Worm (Caenorhabditis elegans) whole organism, L1 larva: Measurements from ENCODE around the gene F59A1.6.

Experiments used
- C16A3.4 ChIP-seq: fragments of 150-350 bp; optimal IDR thresholded peaks from 2 replicates; lab custom pipeline; 2014; ENCODE audit warnings: missing biosample characterization, missing genetic modification characterization
- F16B12.6 ChIP-seq: fragments of 150-350 bp; optimal IDR thresholded peaks from 2 replicates; lab custom pipeline; 2014; ENCODE audit warnings: missing biosample characterization, missing genetic modification characterization
- ama-1 ChIP-seq: fragments of 150-350 bp; optimal IDR thresholded peaks from 2 replicates; lab custom pipeline; 2014
- blmp-1 ChIP-seq: fragments of 150-350 bp; optimal IDR thresholded peaks from 2 replicates; lab custom pipeline; 2014; ENCODE audit warnings: missing biosample characterization, missing genetic modification characterization
- ceh-8 ChIP-seq: fragments of 200-800 bp; sonication (Bioruptor generic); optimal IDR thresholded peaks from 2 replicates; lab custom pipeline; 2018; ENCODE audit warnings: mild to moderate bottlenecking, missing genetic modification characterization, moderate library complexity, missing compliant biosample characterization
- dpl-1 ChIP-seq, 3 experiments: fragments of 150-350 bp in 2 of 3; sonication (generic microtip) in 1 of 3; optimal IDR thresholded peaks; 2 replicates each; lab custom pipeline; 2014 to 2017; ENCODE audit warnings: missing biosample characterization in 3 of 3, missing genetic modification characterization in 3 of 3, missing genetic modification reagents in 3 of 3
- dsc-1 ChIP-seq: sonication (generic microtip); optimal IDR thresholded peaks from 2 replicates; lab custom pipeline; 2016; ENCODE audit warnings: mild to moderate bottlenecking, missing genetic modification characterization, missing compliant biosample characterization
- efl-1 ChIP-seq, 4 experiments: fragments of 150-350 bp; optimal IDR thresholded peaks in 3 of 4; peaks in 1 of 4; 1 replicate in 1 of 4; 2 replicates in 3 of 4; lab custom pipeline; 2014; ENCODE audit warnings: missing biosample characterization in 2 of 4, missing genetic modification characterization in 2 of 4, missing genetic modification reagents in 2 of 4
- egl-13 ChIP-seq: sonication (generic microtip); optimal IDR thresholded peaks from 2 replicates; lab custom pipeline; 2016; ENCODE audit warnings: missing genotype, missing genetic modification reagents, missing genetic modification characterization, missing compliant biosample characterization
- egl-27 ChIP-seq, 2 experiments: fragments of 150-350 bp in 1 of 2; sonication (generic microtip); optimal IDR thresholded peaks; 3 replicates each; lab custom pipeline; 2017 to 2018; ENCODE audit warnings: missing biosample characterization in 2 of 2, missing genetic modification characterization in 2 of 2, missing genetic modification reagents in 2 of 2
- elt-2 ChIP-seq: sonication (generic microtip); optimal IDR thresholded peaks from 2 replicates; lab custom pipeline; 2016; ENCODE audit warnings: missing genetic modification characterization, mild to moderate bottlenecking, inconsistent platforms, missing compliant biosample characterization, missing genetic modification reagents
- elt-3 ChIP-seq, 6 experiments: fragments of 150-350 bp in 1 of 6; sonication (generic microtip); optimal IDR thresholded peaks; 2 replicates each; lab custom pipeline; 2017 to 2018; ENCODE audit warnings: missing biosample characterization in 6 of 6, missing genetic modification characterization in 6 of 6, inconsistent platforms in 1 of 6
- fkh-10 ChIP-seq: sonication (generic microtip); optimal IDR thresholded peaks from 2 replicates; lab custom pipeline; 2017; ENCODE audit warnings: missing biosample characterization, missing genetic modification reagents, missing genetic modification characterization
- fos-1 ChIP-seq: fragments of 150-350 bp; optimal IDR thresholded peaks from 2 replicates; lab custom pipeline; 2014; ENCODE audit warnings: missing biosample characterization, missing genetic modification characterization
- hlh-4 ChIP-seq: sonication (generic microtip); optimal IDR thresholded peaks from 2 replicates; lab custom pipeline; 2016; ENCODE audit warnings: mild to moderate bottlenecking, missing genetic modification characterization, missing compliant biosample characterization
- hpl-2 ChIP-seq: fragments of 150-350 bp; optimal IDR thresholded peaks from 2 replicates; lab custom pipeline; 2014; ENCODE audit warnings: missing biosample characterization, missing genetic modification reagents, missing genetic modification characterization
- isw-1 ChIP-seq: fragments of 200-800 bp; sonication (Bioruptor generic); IDR thresholded peaks from 2 replicates; pipeline ENCODE4 v1.3.6; 2022; ENCODE audit warnings: missing genetic modification characterization, missing compliant biosample characterization
- jun-1 ChIP-seq: fragments of 150-350 bp; optimal IDR thresholded peaks from 2 replicates; lab custom pipeline; 2014; ENCODE audit warnings: missing biosample characterization, missing genetic modification reagents, missing genetic modification characterization
- lin-14 ChIP-seq: fragments of 200-800 bp; sonication (Bioruptor generic); optimal IDR thresholded peaks from 2 replicates; lab custom pipeline; 2018; ENCODE audit warnings: mild to moderate bottlenecking, missing genetic modification characterization, moderate library complexity, missing compliant biosample characterization
- lin-15B ChIP-seq: fragments of 150-350 bp; sonication (generic microtip); optimal IDR thresholded peaks from 3 replicates; lab custom pipeline; 2014; ENCODE audit warnings: missing biosample characterization, missing genetic modification characterization
- lin-35 ChIP-seq, 2 experiments: fragments of 150-350 bp; optimal IDR thresholded peaks; 2 replicates each; lab custom pipeline; 2014; ENCODE audit warnings: missing biosample characterization in 2 of 2, missing genetic modification characterization in 2 of 2, missing genetic modification reagents in 2 of 2
- lsy-2 ChIP-seq, 2 experiments: fragments of 150-350 bp; optimal IDR thresholded peaks; 2 replicates each; lab custom pipeline; 2014; ENCODE audit warnings: missing biosample characterization in 2 of 2, missing genetic modification characterization in 2 of 2
- mdl-1 ChIP-seq, 2 experiments: fragments of 150-350 bp; optimal IDR thresholded peaks; 2 replicates each; lab custom pipeline; 2014 to 2017; ENCODE audit warnings: missing biosample characterization in 2 of 2, missing genetic modification characterization in 2 of 2, inconsistent platforms in 1 of 2
- mef-2 ChIP-seq: fragments of 150-350 bp; optimal IDR thresholded peaks from 2 replicates; lab custom pipeline; 2014; ENCODE audit warnings: missing biosample characterization, missing genetic modification characterization
- mep-1 ChIP-seq: fragments of 150-350 bp; optimal IDR thresholded peaks from 2 replicates; lab custom pipeline; 2014; ENCODE audit warnings: missing biosample characterization, missing genetic modification characterization
- nhr-19 ChIP-seq: fragments of 200-800 bp; sonication (Bioruptor generic); conservative IDR thresholded peaks from 2 replicates; pipeline ENCODE4 v1.3.6; 2022; ENCODE audit warnings: missing genetic modification characterization, missing compliant biosample characterization
- nhr-20 ChIP-seq: sonication (generic microtip); optimal IDR thresholded peaks from 2 replicates; lab custom pipeline; 2016; ENCODE audit warnings: mild to moderate bottlenecking, missing genetic modification characterization, missing compliant biosample characterization
- nhr-237 ChIP-seq: fragments of 150-350 bp; optimal IDR thresholded peaks from 2 replicates; lab custom pipeline; 2014; ENCODE audit warnings: missing biosample characterization, missing genetic modification characterization
- nhr-85 ChIP-seq: sonication (generic microtip); peaks from one replicate; lab custom pipeline; 2016; ENCODE audit warnings: missing genetic modification characterization, inconsistent platforms, missing compliant biosample characterization
- nhr-90 ChIP-seq: sonication (generic microtip); optimal IDR thresholded peaks from 2 replicates; lab custom pipeline; 2016; ENCODE audit warnings: mild to moderate bottlenecking, missing genetic modification characterization, missing compliant biosample characterization; ENCODE audit not compliant: poor library complexity
- pag-3 ChIP-seq: sonication (generic microtip); optimal IDR thresholded peaks from 2 replicates; lab custom pipeline; 2017; ENCODE audit warnings: missing genetic modification characterization, mild to moderate bottlenecking, missing compliant biosample characterization, antibody characterized with exemption, borderline replicate concordance; ENCODE audit not compliant: insufficient read depth
- pax-3 ChIP-seq: fragments of 200-800 bp; sonication (Bioruptor generic); optimal IDR thresholded peaks from 2 replicates; lab custom pipeline; 2018; ENCODE audit warnings: mild to moderate bottlenecking, missing genetic modification characterization, moderate library complexity, missing compliant biosample characterization
- pqm-1 ChIP-seq: sonication (generic microtip); optimal IDR thresholded peaks from 3 replicates; lab custom pipeline; 2017; ENCODE audit warnings: missing biosample characterization, missing genetic modification characterization
- rnt-1 ChIP-seq: sonication (generic microtip); optimal IDR thresholded peaks from 2 replicates; lab custom pipeline; 2016; ENCODE audit warnings: mild to moderate bottlenecking, missing genetic modification characterization, moderate library complexity, missing compliant biosample characterization
- snpc-4 ChIP-seq: fragments of 150-350 bp; optimal IDR thresholded peaks from 2 replicates; lab custom pipeline; 2014; ENCODE audit warnings: missing biosample characterization, missing genetic modification characterization
- sox-4 ChIP-seq: sonication (generic microtip); optimal IDR thresholded peaks from 2 replicates; lab custom pipeline; 2016; ENCODE audit warnings: missing genetic modification characterization, missing compliant biosample characterization
- sptf-1 ChIP-seq: fragments of 150-350 bp; optimal IDR thresholded peaks from 2 replicates; lab custom pipeline; 2014; ENCODE audit warnings: missing biosample characterization, missing genetic modification characterization
- unc-130 ChIP-seq: fragments of 150-350 bp; optimal IDR thresholded peaks from 2 replicates; lab custom pipeline; 2017; ENCODE audit warnings: missing biosample characterization, missing genetic modification characterization, inconsistent platforms
- unc-86 ChIP-seq: sonication (generic microtip); optimal IDR thresholded peaks from 2 replicates; lab custom pipeline; 2016; ENCODE audit warnings: missing genetic modification characterization, missing compliant biosample characterization
- vab-15 ChIP-seq: sonication (generic microtip); optimal IDR thresholded peaks from 2 replicates; lab custom pipeline; 2017; ENCODE audit warnings: missing genotype, mild to moderate bottlenecking, missing genetic modification characterization, missing compliant biosample characterization
- zip-4 ChIP-seq: fragments of 200-800 bp; sonication (Bioruptor generic); optimal IDR thresholded peaks from 2 replicates; lab custom pipeline; 2018; ENCODE audit warnings: mild to moderate bottlenecking, missing genetic modification characterization, moderate library complexity, missing compliant biosample characterization
- ztf-11 ChIP-seq, 2 experiments: sonication (generic microtip); optimal IDR thresholded peaks; 2 replicates each; lab custom pipeline; 2016 to 2017; ENCODE audit warnings: missing genetic modification characterization in 2 of 2, missing biosample characterization in 1 of 2, missing compliant biosample characterization in 1 of 2

The F59A1.6 gene

DNA sequence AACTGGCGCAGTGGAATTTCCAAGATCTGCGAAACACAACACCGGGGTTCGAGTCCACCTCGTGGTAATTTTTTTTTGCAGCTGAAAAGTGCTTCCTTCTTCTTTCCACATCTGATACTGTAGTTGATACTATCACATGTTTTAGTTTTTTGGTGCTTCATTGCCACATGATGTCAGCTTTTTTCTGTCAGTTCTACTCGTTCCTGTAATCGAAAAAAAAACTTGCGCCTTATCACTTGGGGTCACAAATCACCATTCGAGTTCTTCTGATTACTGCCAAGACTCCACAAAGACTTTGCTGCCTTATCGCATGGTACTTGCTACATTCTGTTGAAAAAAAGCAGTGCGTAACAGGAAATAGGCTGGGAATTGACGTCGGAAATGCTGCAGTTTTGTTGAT is 36.8 kb downstream of the F59A1.6 start:
- no peak for TF ChIP-seq C16A3.4
- TF ChIP-seq jun-1 (tag; lab: Kevin White, UChicago), result peak; percentile 50
- TF ChIP-seq lsy-2 (tag; optimal IDR thresholded peaks at IDR 0.05; lab: Kevin White, UChicago), result peak in 1 of 2 experiments; percentile 0
- no peak for TF ChIP-seq zip-4 (GFP tag; lab: Kevin White, UChicago)
- TF ChIP-seq vab-15, result no peak
- no peak for TF ChIP-seq dpl-1 (GFP tag; optimal IDR thresholded peaks at IDR 0.05; lab: Kevin White, UChicago)
- TF ChIP-seq elt-2 (tag; lab: Kevin White, UChicago), result peak; percentile 98
- TF ChIP-seq nhr-20 (tag; lab: Kevin White, UChicago), result peak; percentile 45
- TF ChIP-seq lin-15B (tag; lab: Kevin White, UChicago), result no peak
- TF ChIP-seq pqm-1, result peak; percentile 95
- TF ChIP-seq lin-35 (GFP tag; optimal IDR thresholded peaks at IDR 0.05; lab: Kevin White, UChicago), result peak in 1 of 2 experiments; percentile 46
- TF ChIP-seq egl-27 (tag; optimal IDR thresholded peaks at IDR 0.05; lab: Kevin White, UChicago), result no peak
- TF ChIP-seq efl-1 (optimal IDR thresholded peaks at IDR 0.05; lab: Kevin White, UChicago), result no peak
- no peak for TF ChIP-seq efl-1 (GFP tag; optimal IDR thresholded peaks at IDR 0.05 in 1 of 2; lab: Kevin White, UChicago)
- TF ChIP-seq isw-1 (GFP tag; lab: Robert Waterston, UW), result no peak
- peak; percentile 18; the same call in 1 of the 2 replicates for TF ChIP-seq nhr-19
- no peak for TF ChIP-seq F16B12.6
- TF ChIP-seq mef-2, result no peak
- peak; percentile 5 for TF ChIP-seq nhr-90 (tag; lab: Kevin White, UChicago)
- no peak for TF ChIP-seq ama-1 (lab: Kevin White, UChicago)
- TF ChIP-seq, all 84 proteins: peak for 8

DNA sequence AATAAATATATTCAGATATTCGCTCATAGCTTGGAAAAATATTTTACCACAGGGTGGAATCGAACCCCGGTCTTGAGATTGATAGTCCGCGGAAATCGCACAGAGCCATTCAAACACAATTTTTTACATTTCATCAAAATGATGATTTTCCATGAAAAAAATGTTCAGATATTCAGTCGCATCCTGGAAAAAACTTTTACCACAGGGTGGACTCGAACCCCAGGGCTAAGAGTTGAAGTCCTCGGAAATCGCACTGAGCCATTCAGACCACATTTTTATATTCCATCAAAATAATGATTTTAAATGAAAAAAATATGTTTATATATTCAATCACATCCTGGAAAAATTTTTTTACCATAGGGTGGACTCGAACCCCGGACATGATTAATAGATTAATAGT is 37.6 kb downstream of the F59A1.6 start:
- TF ChIP-seq nhr-237 (tag; lab: Kevin White, UChicago), result no peak
- TF ChIP-seq elt-3 (tag; optimal IDR thresholded peaks at IDR 0.05; lab: Kevin White, UChicago), result no peak
- TF ChIP-seq isw-1 (GFP tag; lab: Robert Waterston, UW), result no peak
- no peak for TF ChIP-seq pag-3 (tag; lab: Kevin White, UChicago)
- TF ChIP-seq hpl-2 (GFP tag; lab: Kevin White, UChicago), result no peak
- TF ChIP-seq pax-3, result no peak
- no peak for TF ChIP-seq ama-1 (lab: Kevin White, UChicago)
- no peak for TF ChIP-seq pqm-1
- TF ChIP-seq efl-1 (optimal IDR thresholded peaks at IDR 0.05; lab: Kevin White, UChicago), result no peak
- no peak for TF ChIP-seq efl-1 (GFP tag; optimal IDR thresholded peaks at IDR 0.05 in 1 of 2; lab: Kevin White, UChicago)
- TF ChIP-seq hlh-4, result no peak
- no peak for TF ChIP-seq ztf-11 (tag; optimal IDR thresholded peaks at IDR 0.05; lab: Kevin White, UChicago)

DNA sequence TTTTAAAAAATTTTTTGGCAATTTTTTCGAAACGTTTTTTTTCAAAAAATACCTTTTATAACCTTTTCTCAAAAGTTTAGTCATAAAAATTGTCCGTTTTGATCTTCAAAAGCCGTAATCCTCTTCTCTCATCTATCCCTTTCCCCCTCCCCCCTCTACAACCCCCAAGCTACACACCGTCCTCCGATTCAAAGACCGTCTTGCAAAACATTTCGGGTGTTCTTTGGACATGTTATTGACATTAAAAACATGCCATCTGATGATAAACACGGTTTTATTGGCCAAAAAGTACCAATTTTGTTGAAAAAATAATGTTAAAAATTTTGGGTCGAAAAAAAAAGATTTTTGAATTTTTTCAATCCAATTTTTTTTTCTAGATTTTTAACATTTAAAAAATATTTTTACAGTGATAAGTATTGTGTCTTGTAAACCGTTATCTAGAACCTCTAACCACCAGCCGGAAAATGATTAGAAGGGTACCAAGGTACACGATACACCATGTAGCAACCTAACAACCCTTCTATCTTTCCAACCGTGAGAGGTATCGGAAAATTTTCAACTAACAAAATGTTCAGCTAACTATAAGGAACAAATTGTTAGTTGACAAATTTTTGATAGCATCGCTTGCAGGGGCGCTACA is 38.3 kb downstream of the F59A1.6 start:
- peak; percentile 49 for TF ChIP-seq blmp-1
- TF ChIP-seq unc-130 (tag; lab: Kevin White, UChicago), result no peak
- no peak for TF ChIP-seq sptf-1 (tag; lab: Kevin White, UChicago)
- no peak for TF ChIP-seq dpl-1 (GFP tag; optimal IDR thresholded peaks at IDR 0.05; lab: Kevin White, UChicago)
- TF ChIP-seq sox-4, result no peak
- TF ChIP-seq fkh-10, result no peak
- TF ChIP-seq elt-3 (tag; optimal IDR thresholded peaks at IDR 0.05; lab: Kevin White, UChicago), result peak in 2 of 6 experiments; percentile 4 to 19
- TF ChIP-seq nhr-20 (tag; lab: Kevin White, UChicago), result peak; percentile 17
- peak; percentile 19 for TF ChIP-seq lin-14 (GFP tag; lab: Kevin White, UChicago)
- TF ChIP-seq F16B12.6, result no peak
- peak; percentile 76 for TF ChIP-seq nhr-85 (tag; lab: Kevin White, UChicago)
- TF ChIP-seq mdl-1 (tag; optimal IDR thresholded peaks at IDR 0.05; lab: Kevin White, UChicago), result peak in 1 of 2 experiments; percentile 9
- TF ChIP-seq elt-2 (tag; lab: Kevin White, UChicago), result peak; percentile 17
- TF ChIP-seq efl-1 (optimal IDR thresholded peaks at IDR 0.05; lab: Kevin White, UChicago), result no peak
- TF ChIP-seq efl-1 (GFP tag; optimal IDR thresholded peaks at IDR 0.05 in 1 of 2; lab: Kevin White, UChicago), result no peak
- no peak for TF ChIP-seq fos-1 (tag; lab: Kevin White, UChicago)
- TF ChIP-seq mep-1, result no peak
- TF ChIP-seq ceh-8 (GFP tag; lab: Kevin White, UChicago), result no peak
- no peak for TF ChIP-seq egl-13
- no peak for TF ChIP-seq rnt-1
- TF ChIP-seq pag-3 (tag; lab: Kevin White, UChicago), result no peak
- no peak for TF ChIP-seq snpc-4 (tag; lab: Kevin White, UChicago)
- TF ChIP-seq dsc-1 (tag; lab: Kevin White, UChicago), result no peak
- no peak for TF ChIP-seq ztf-11 (tag; optimal IDR thresholded peaks at IDR 0.05; lab: Kevin White, UChicago)
- no peak for TF ChIP-seq unc-86 (tag; lab: Kevin White, UChicago)
- peak; percentile 73 for TF ChIP-seq nhr-19
